Worm (Caenorhabditis elegans) whole organism, young adult: ENCODE data around the gene ucr-2.2.

Experiments used
- B0035.1 ChIP-seq: sonication (generic microtip); optimal IDR thresholded peaks from 2 replicates; lab custom pipeline; 2016; ENCODE audit warnings: missing genetic modification characterization, mild to moderate bottlenecking, missing compliant biosample characterization, missing genotype, missing genetic modification reagents
- F23B12.7 ChIP-seq: sonication (generic microtip); optimal IDR thresholded peaks from 2 replicates; lab custom pipeline; 2017; ENCODE audit warnings: missing genetic modification characterization, mild to moderate bottlenecking, missing compliant biosample characterization, antibody characterized with exemption, moderate library complexity; ENCODE audit not compliant: insufficient read depth
- F33H1.4 ChIP-seq: fragments of 200-800 bp; sonication (Bioruptor generic); IDR thresholded peaks from 2 replicates; pipeline ENCODE4 v1.3.6; 2022; ENCODE audit warnings: missing genetic modification reagents, missing genetic modification characterization, missing compliant biosample characterization
- F49E8.2 ChIP-seq: sonication (generic microtip); optimal IDR thresholded peaks from 3 replicates; lab custom pipeline; 2017; ENCODE audit warnings: missing genetic modification characterization, mild to moderate bottlenecking, missing compliant biosample characterization, antibody characterized with exemption, moderate library complexity; ENCODE audit not compliant: insufficient read depth
- F55B11.4 ChIP-seq: sonication (generic microtip); optimal IDR thresholded peaks from 2 replicates; lab custom pipeline; 2016; ENCODE audit warnings: missing compliant biosample characterization, missing genetic modification characterization, borderline replicate concordance; ENCODE audit not compliant: insufficient read depth
- F57C9.4 ChIP-seq: sonication (generic microtip); optimal IDR thresholded peaks from 2 replicates; lab custom pipeline; 2017; ENCODE audit warnings: mild to moderate bottlenecking, missing genetic modification characterization, missing compliant biosample characterization
- T07F8.4 ChIP-seq: sonication (generic microtip); optimal IDR thresholded peaks from 2 replicates; lab custom pipeline; 2016; ENCODE audit warnings: mild to moderate bottlenecking, missing genetic modification characterization, moderate library complexity, missing compliant biosample characterization
- Y56A3A.18 ChIP-seq: fragments of 200-800 bp; sonication (Bioruptor generic); IDR thresholded peaks from 2 replicates; pipeline ENCODE4 v1.3.6; 2022; ENCODE audit warnings: missing genetic modification reagents, missing genetic modification characterization, missing compliant biosample characterization
- Y95B8A.8 ChIP-seq: fragments of 200-800 bp; sonication (Bioruptor generic); IDR thresholded peaks from 2 replicates; pipeline ENCODE4 v1.3.6; 2022; ENCODE audit warnings: missing genetic modification reagents, missing genetic modification characterization, missing compliant biosample characterization
- atf-7 ChIP-seq: sonication (generic microtip); optimal IDR thresholded peaks from 2 replicates; lab custom pipeline; 2017; ENCODE audit warnings: mild to moderate bottlenecking, missing genetic modification characterization, missing compliant biosample characterization
- attf-6 ChIP-seq: fragments of 200-800 bp; sonication (Bioruptor generic); IDR thresholded peaks from 2 replicates; pipeline ENCODE4 v1.3.6; 2022; ENCODE audit warnings: missing genetic modification reagents, missing genetic modification characterization, missing compliant biosample characterization
- bed-1 ChIP-seq: fragments of 200-800 bp; sonication (Bioruptor generic); IDR thresholded peaks from 2 replicates; pipeline ENCODE4 v1.3.6; 2022; ENCODE audit warnings: missing genetic modification reagents, missing genetic modification characterization, missing compliant biosample characterization
- bed-2 ChIP-seq: fragments of 200-800 bp; sonication (Bioruptor generic); IDR thresholded peaks from 2 replicates; pipeline ENCODE4 v1.3.6; 2022; ENCODE audit warnings: missing genetic modification reagents, missing genetic modification characterization, missing compliant biosample characterization
- cebp-2 ChIP-seq: fragments of 200-800 bp; sonication (Bioruptor generic); IDR thresholded peaks from 2 replicates; pipeline ENCODE4 v1.3.6; 2022; ENCODE audit warnings: missing genetic modification characterization, missing compliant biosample characterization
- ceh-100 ChIP-seq: fragments of 200-800 bp; sonication (Bioruptor generic); IDR thresholded peaks from 2 replicates; pipeline ENCODE4 v1.3.6; 2022; ENCODE audit warnings: missing genetic modification reagents, missing genetic modification characterization, missing compliant biosample characterization
- ceh-40 ChIP-seq: fragments of 200-800 bp; sonication (Bioruptor generic); IDR thresholded peaks from 2 replicates; pipeline ENCODE4 v1.3.6; 2022; ENCODE audit warnings: missing genetic modification characterization, missing compliant biosample characterization
- ceh-58 ChIP-seq: fragments of 200-800 bp; sonication (Bioruptor generic); IDR thresholded peaks from 2 replicates; pipeline ENCODE4 v1.3.6; 2022; ENCODE audit warnings: missing genetic modification characterization, missing compliant biosample characterization
- ceh-79 ChIP-seq: sonication (generic microtip); optimal IDR thresholded peaks from 2 replicates; lab custom pipeline; 2017; ENCODE audit warnings: mild to moderate bottlenecking, missing genetic modification characterization, missing compliant biosample characterization
- die-1 ChIP-seq: sonication (generic microtip); optimal IDR thresholded peaks from 2 replicates; lab custom pipeline; 2016; ENCODE audit warnings: missing genotype, mild to moderate bottlenecking, missing genetic modification characterization, missing compliant biosample characterization
- dpff-1 ChIP-seq: sonication (generic microtip); optimal IDR thresholded peaks from 2 replicates; lab custom pipeline; 2017; ENCODE audit warnings: mild to moderate bottlenecking, missing genetic modification characterization, missing compliant biosample characterization
- dpl-1 ChIP-seq: fragments of 150-350 bp; optimal IDR thresholded peaks from 2 replicates; lab custom pipeline; 2014; ENCODE audit warnings: missing biosample characterization, missing genetic modification reagents, missing genetic modification characterization
- gei-17 ChIP-seq: fragments of 200-800 bp; sonication (Bioruptor generic); optimal IDR thresholded peaks from 2 replicates; lab custom pipeline; 2018; ENCODE audit warnings: mild to moderate bottlenecking, missing genetic modification characterization, missing compliant biosample characterization
- hmg-1.2 ChIP-seq: fragments of 200-800 bp; sonication (Bioruptor generic); IDR thresholded peaks from 2 replicates; pipeline ENCODE4 v1.3.6; 2022; ENCODE audit warnings: missing genetic modification reagents, missing genetic modification characterization, missing compliant biosample characterization
- hrde-1 ChIP-seq: sonication (generic microtip); optimal IDR thresholded peaks from 2 replicates; lab custom pipeline; 2016; ENCODE audit warnings: missing genetic modification characterization, mild to moderate bottlenecking, missing compliant biosample characterization, moderate library complexity, missing genotype, missing genetic modification reagents, borderline replicate concordance
- hsf-1 ChIP-seq: fragments of 200-800 bp; sonication (Bioruptor generic); IDR thresholded peaks from 2 replicates; pipeline ENCODE4 v1.3.6; 2022; ENCODE audit warnings: missing genetic modification reagents, missing genetic modification characterization, missing compliant biosample characterization
- lin-26 ChIP-seq: fragments of 200-800 bp; sonication (Bioruptor generic); IDR thresholded peaks from 2 replicates; pipeline ENCODE4 v1.3.6; 2022; ENCODE audit warnings: missing genetic modification reagents, missing genetic modification characterization, missing compliant biosample characterization
- lin-40 ChIP-seq: sonication (generic microtip); optimal IDR thresholded peaks from 2 replicates; lab custom pipeline; 2016; ENCODE audit warnings: missing genetic modification characterization, mild to moderate bottlenecking, missing compliant biosample characterization, missing genotype, missing genetic modification reagents
- lin-54 ChIP-seq: fragments of 200-800 bp; sonication (Bioruptor generic); optimal IDR thresholded peaks from 2 replicates; lab custom pipeline; 2018; ENCODE audit warnings: mild to moderate bottlenecking, missing genetic modification characterization, missing compliant biosample characterization
- madf-10 ChIP-seq: sonication (generic microtip); optimal IDR thresholded peaks from 2 replicates; lab custom pipeline; 2016; ENCODE audit warnings: mild to moderate bottlenecking, missing genetic modification characterization, missing compliant biosample characterization
- madf-6 ChIP-seq: fragments of 200-800 bp; sonication (Bioruptor generic); IDR thresholded peaks from 2 replicates; pipeline ENCODE4 v1.3.6; 2022; ENCODE audit warnings: missing genetic modification reagents, missing genetic modification characterization, missing compliant biosample characterization
- madf-8 ChIP-seq: fragments of 200-800 bp; sonication (Bioruptor generic); conservative IDR thresholded peaks from 2 replicates; pipeline ENCODE4 v1.3.6; 2022; ENCODE audit warnings: missing genetic modification reagents, missing genetic modification characterization, missing compliant biosample characterization
- mel-28 ChIP-seq: sonication (generic microtip); optimal IDR thresholded peaks from 2 replicates; lab custom pipeline; 2016; ENCODE audit warnings: borderline replicate concordance, mild to moderate bottlenecking, missing genetic modification characterization, missing compliant biosample characterization
- nfya-2 ChIP-seq: fragments of 200-800 bp; sonication (Bioruptor generic); IDR thresholded peaks from 2 replicates; pipeline ENCODE4 v1.3.6; 2022; ENCODE audit warnings: missing genetic modification reagents, missing genetic modification characterization, missing compliant biosample characterization
- nhr-120 ChIP-seq: fragments of 200-800 bp; sonication (Bioruptor generic); IDR thresholded peaks from 2 replicates; pipeline ENCODE4 v1.3.6; 2022; ENCODE audit warnings: missing genetic modification characterization, missing compliant biosample characterization
- nhr-80 ChIP-seq: sonication (generic microtip); optimal IDR thresholded peaks from 2 replicates; lab custom pipeline; 2016; ENCODE audit warnings: missing genetic modification characterization, missing compliant biosample characterization
- nhr-90 ChIP-seq: sonication (generic microtip); optimal IDR thresholded peaks from 2 replicates; lab custom pipeline; 2016; ENCODE audit warnings: missing genotype, mild to moderate bottlenecking, missing genetic modification characterization, missing compliant biosample characterization
- rec-8 ChIP-seq, 2 experiments: sonication (generic microtip); optimal IDR thresholded peaks; 2 replicates each; lab custom pipeline; 2016; ENCODE audit warnings: mild to moderate bottlenecking in 2 of 2, missing genetic modification characterization in 2 of 2, missing genetic modification reagents in 2 of 2, missing genotype in 2 of 2, missing biosample characterization in 1 of 2, missing compliant biosample characterization in 1 of 2, moderate library complexity in 1 of 2
- sea-2 ChIP-seq: fragments of 200-800 bp; sonication (Bioruptor generic); IDR thresholded peaks from 2 replicates; pipeline ENCODE4 v1.3.6; 2022; ENCODE audit warnings: missing genetic modification characterization, missing compliant biosample characterization
- snpc-1.3 ChIP-seq: sonication (generic microtip); optimal IDR thresholded peaks from 2 replicates; lab custom pipeline; 2017; ENCODE audit warnings: missing genetic modification characterization, mild to moderate bottlenecking, missing compliant biosample characterization, antibody characterized with exemption, moderate library complexity, missing genotype, missing genetic modification reagents; ENCODE audit not compliant: insufficient read depth
- somi-1 ChIP-seq: fragments of 200-800 bp; sonication (Bioruptor generic); optimal IDR thresholded peaks from 2 replicates; lab custom pipeline; 2018; ENCODE audit warnings: mild to moderate bottlenecking, missing genetic modification characterization, missing compliant biosample characterization
- sptf-2 ChIP-seq: fragments of 200-800 bp; sonication (Bioruptor generic); optimal IDR thresholded peaks from 2 replicates; lab custom pipeline; 2018; ENCODE audit warnings: mild to moderate bottlenecking, missing genetic modification characterization, missing compliant biosample characterization
- tbx-9 ChIP-seq: sonication (generic microtip); optimal IDR thresholded peaks from 2 replicates; lab custom pipeline; 2016; ENCODE audit warnings: borderline replicate concordance, missing genetic modification characterization, inconsistent platforms, missing compliant biosample characterization
- tlf-1 ChIP-seq: fragments of 200-800 bp; sonication (Bioruptor generic); optimal IDR thresholded peaks from 2 replicates; lab custom pipeline; 2018; ENCODE audit warnings: mild to moderate bottlenecking, missing genetic modification characterization, missing compliant biosample characterization
- unc-62 ChIP-seq: fragments of 150-350 bp; optimal IDR thresholded peaks from 2 replicates; lab custom pipeline; 2014; ENCODE audit warnings: missing biosample characterization, missing genetic modification reagents, missing genetic modification characterization
- zim-3 ChIP-seq: sonication (generic microtip); optimal IDR thresholded peaks from 2 replicates; lab custom pipeline; 2017; ENCODE audit warnings: mild to moderate bottlenecking, missing genetic modification characterization, moderate library complexity, missing compliant biosample characterization
- ztf-18 ChIP-seq: sonication (generic microtip); optimal IDR thresholded peaks from 2 replicates; lab custom pipeline; 2016; ENCODE audit warnings: missing genotype, mild to moderate bottlenecking, missing genetic modification characterization, missing compliant biosample characterization
- ztf-28 ChIP-seq: fragments of 200-800 bp; sonication (Bioruptor generic); IDR thresholded peaks from 2 replicates; pipeline ENCODE4 v1.3.6; 2022; ENCODE audit warnings: missing genetic modification reagents, missing genetic modification characterization, missing compliant biosample characterization
- ztf-6 ChIP-seq: fragments of 200-800 bp; sonication (Bioruptor generic); IDR thresholded peaks from 2 replicates; pipeline ENCODE4 v1.3.6; 2022; ENCODE audit warnings: missing genetic modification reagents, missing genetic modification characterization, missing compliant biosample characterization

ucr-2.2 gene

DNA sequence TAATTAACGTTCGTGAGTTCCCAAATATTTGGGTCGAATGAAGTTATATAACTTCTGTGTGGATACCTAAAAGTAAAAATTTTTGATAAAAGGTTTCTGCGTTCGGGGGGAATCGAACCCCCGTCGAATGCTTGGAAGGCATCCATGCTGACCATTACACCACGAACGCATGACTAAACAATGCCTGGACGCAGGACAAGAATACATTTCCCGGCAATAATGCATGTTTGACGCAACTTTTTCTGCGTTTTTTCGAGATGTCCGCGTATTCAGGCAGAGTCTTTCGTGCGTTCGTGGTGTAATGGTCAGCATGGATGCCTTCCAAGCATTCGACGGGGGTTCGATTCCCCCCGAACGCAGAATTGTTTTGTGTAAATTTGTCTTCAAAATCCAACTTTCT, 27.0 kb downstream of the ucr-2.2 start (continued):
- peak; percentile 81 for TF ChIP-seq ztf-28 (GFP tag; lab: Robert Waterston, UW)
- TF ChIP-seq nfya-2: no peak
- TF ChIP-seq die-1 (tag; lab: Kevin White, UChicago): peak; percentile 94
- TF ChIP-seq madf-6: peak; percentile 59; the same call in 1 of the 2 replicates
- no peak for TF ChIP-seq hsf-1 (GFP tag; lab: Robert Waterston, UW)
- TF ChIP-seq F55B11.4: no peak
- TF ChIP-seq dpff-1 (tag; lab: Kevin White, UChicago): no peak
- TF ChIP-seq sea-2 (GFP tag; lab: Robert Waterston, UW): no peak
- TF ChIP-seq ceh-58 (GFP tag; lab: Robert Waterston, UW): no peak
- TF ChIP-seq hmg-1.2: peak; percentile 90
- peak; percentile 86 for TF ChIP-seq madf-10
- peak; percentile 93 for TF ChIP-seq F23B12.7 (tag; lab: Kevin White, UChicago)
- peak; percentile 42 for TF ChIP-seq nhr-80
- no peak for TF ChIP-seq unc-62 (GFP tag; lab: Kevin White, UChicago)
- TF ChIP-seq rec-8 (tag; optimal IDR thresholded peaks at IDR 0.05; lab: Kevin White, UChicago): peak; percentile 86 to 88
- peak; percentile 30; the same call in 1 of the 2 replicates for TF ChIP-seq madf-8 (GFP tag; lab: Robert Waterston, UW)
- TF ChIP-seq ztf-6 (GFP tag; lab: Robert Waterston, UW): peak; percentile 63; the same call in 1 of the 2 replicates
- TF ChIP-seq F57C9.4 (tag; lab: Kevin White, UChicago): no peak
- peak; percentile 83 for TF ChIP-seq zim-3 (tag; lab: Kevin White, UChicago)
- no peak for TF ChIP-seq tbx-9 (tag; lab: Kevin White, UChicago)
- peak; percentile 76 for TF ChIP-seq Y95B8A.8 (GFP tag; lab: Robert Waterston, UW)
- TF ChIP-seq nhr-90 (tag; lab: Kevin White, UChicago): peak; percentile 89
- TF ChIP-seq lin-40 (tag; lab: Kevin White, UChicago): peak; percentile 84
- TF ChIP-seq sptf-2 (GFP tag; lab: Kevin White, UChicago): no peak
- peak; percentile 69; the same call in 1 of the 2 replicates for TF ChIP-seq bed-2 (GFP tag; lab: Robert Waterston, UW)
- TF ChIP-seq snpc-1.3 (tag; lab: Kevin White, UChicago): peak; percentile 68
- TF ChIP-seq F33H1.4 (GFP tag; lab: Robert Waterston, UW): no peak
- no peak for TF ChIP-seq F49E8.2 (tag; lab: Kevin White, UChicago)
- peak; percentile 26 for TF ChIP-seq mel-28 (tag; lab: Kevin White, UChicago)
- TF ChIP-seq Y56A3A.18 (GFP tag; lab: Robert Waterston, UW): peak; percentile 95
- TF ChIP-seq B0035.1 (tag; lab: Kevin White, UChicago): peak; percentile 9
- peak; percentile 77 for TF ChIP-seq somi-1 (GFP tag; lab: Kevin White, UChicago)
- TF ChIP-seq atf-7 (tag; lab: Kevin White, UChicago): peak; percentile 59
- TF ChIP-seq dpl-1 (GFP tag; lab: Kevin White, UChicago): peak; percentile 22
- peak; percentile 93 for TF ChIP-seq nhr-120 (GFP tag; lab: Robert Waterston, UW)
- TF ChIP-seq ceh-40 (GFP tag; lab: Robert Waterston, UW): peak; percentile 89; the same call in 1 of the 2 replicates
- peak; percentile 79 for TF ChIP-seq T07F8.4 (tag; lab: Kevin White, UChicago)
- TF ChIP-seq lin-54 (GFP tag; lab: Kevin White, UChicago): peak; percentile 59
- TF ChIP-seq gei-17: peak; percentile 78
- TF ChIP-seq lin-26 (GFP tag; lab: Robert Waterston, UW): peak; percentile 96
- TF ChIP-seq hrde-1 (tag; lab: Kevin White, UChicago): peak; percentile 88
- TF ChIP-seq attf-6 (GFP tag; lab: Robert Waterston, UW): peak; percentile 80
- TF ChIP-seq cebp-2: peak; percentile 79; the same call in 1 of the 2 replicates
- TF ChIP-seq bed-1 (GFP tag; lab: Robert Waterston, UW): peak; percentile 89; the same call in 1 of the 2 replicates
- TF ChIP-seq ceh-79 (tag; lab: Kevin White, UChicago): no peak
- TF ChIP-seq ceh-100 (GFP tag; lab: Robert Waterston, UW): peak; percentile 67
- peak; percentile 79 for TF ChIP-seq ztf-18 (tag; lab: Kevin White, UChicago)
- peak; percentile 21 for TF ChIP-seq tlf-1
